Fruit fly (Drosophila melanogaster): ENCODE data around the gene sals.

Gene sals

dm6 chr3R:11421643-11422122, 29.9 kb downstream of the sals start, which contains the start of the genes ninaG and Sptz (continued):
- TF ChIP-seq lz (GFP tag; optimal IDR thresholded peaks at IDR 0.05) (peak; percentile 97), CG10669 (GFP tag; optimal IDR thresholded peaks at IDR 0.05) (no peak), OdsH (GFP tag; optimal IDR thresholded peaks at IDR 0.05) (peak; percentile 94), Blimp-1 (GFP tag; optimal IDR thresholded peaks at IDR 0.05) (peak; percentile 76), CG9139 (GFP tag; optimal IDR thresholded peaks at IDR 0.05) (no peak), Hr39 (GFP tag; optimal IDR thresholded peaks at IDR 0.05) (peak; percentile 97), CG11902 (GFP tag; optimal IDR thresholded peaks at IDR 0.05) (peak; percentile 93), Hr4 (GFP tag; optimal IDR thresholded peaks at IDR 0.05) (no peak), Met (GFP tag; optimal IDR thresholded peaks at IDR 0.05) (no peak), CG10631 (GFP tag; optimal IDR thresholded peaks at IDR 0.05) (peak; percentile 94), Lpt (GFP tag; optimal IDR thresholded peaks at IDR 0.05) (peak; percentile 87), CG8632 (GFP tag; optimal IDR thresholded peaks at IDR 0.05) (peak; percentile 85), cyc (GFP tag; optimal IDR thresholded peaks at IDR 0.05) (peak; percentile 97), Smox (GFP tag; optimal IDR thresholded peaks at IDR 0.05) (peak; percentile 93), CG6854 (GFP tag; optimal IDR thresholded peaks at IDR 0.05) (peak; percentile 69), CG3032 (tag; optimal IDR thresholded peaks at IDR 0.05) (peak; percentile 89), Eip75B (GFP tag; optimal IDR thresholded peaks at IDR 0.05) (peak; percentile 91), Eip78C (GFP tag) (peak; percentile 98), Ets96B (tag; optimal IDR thresholded peaks at IDR 0.05) (peak; percentile 88), CG6163 (GFP tag; IDR thresholded peaks at IDR 0.05) (peak; percentile 93), CG6276 (GFP tag; optimal IDR thresholded peaks at IDR 0.05) (no peak), CG3919 (GFP tag; optimal IDR thresholded peaks at IDR 0.05) (peak; percentile 93), CG6808 (GFP tag; optimal IDR thresholded peaks at IDR 0.05) (no peak), eg (GFP tag; IDR thresholded peaks at IDR 0.05) (peak; percentile 92), fd59A (GFP tag; optimal IDR thresholded peaks at IDR 0.05) (peak; percentile 77), Gug (GFP tag; IDR thresholded peaks at IDR 0.05) (peak; percentile 94), vri (GFP tag; optimal IDR thresholded peaks at IDR 0.05) (no peak), CG7368 (GFP tag; optimal IDR thresholded peaks at IDR 0.05) (no peak), achi (GFP tag; optimal IDR thresholded peaks at IDR 0.05) (peak; percentile 90), CG16779 (tag; optimal IDR thresholded peaks at IDR 0.05) (peak; percentile 65), CG31627 (GFP tag; optimal IDR thresholded peaks at IDR 0.05) (peak; percentile 98), ss (GFP tag; optimal IDR thresholded peaks at IDR 0.05) (no peak), CG32006 (GFP tag; optimal IDR thresholded peaks at IDR 0.05) (peak; percentile 93), net (GFP tag; optimal IDR thresholded peaks at IDR 0.05) (peak; percentile 88)

dm6 chr3R:11418568-11418967, 33.0 kb downstream of the sals start, which contains the start of the genes bumpel and CG45676:
Gene bumpel (minus strand): TSS chr3R:11418668.
Gene CG45676 (plus strand): TSS chr3R:11418885.
- TF ChIP-seq Hr38 (GFP tag; optimal IDR thresholded peaks at IDR 0.05): no peak
- no peak for TF ChIP-seq CG7368 (GFP tag; optimal IDR thresholded peaks at IDR 0.05)
- TF ChIP-seq CG11762 (GFP tag; optimal IDR thresholded peaks at IDR 0.05; ENCODE audit: insufficient read depth): no peak
- TF ChIP-seq eg (GFP tag; IDR thresholded peaks at IDR 0.05): no peak
- TF ChIP-seq CG31627 (GFP tag; optimal IDR thresholded peaks at IDR 0.05): no peak
- no peak for TF ChIP-seq svp (GFP tag)
- TF ChIP-seq fd85E (GFP tag; optimal IDR thresholded peaks at IDR 0.05): no peak
- TF ChIP-seq CG6854 (GFP tag; optimal IDR thresholded peaks at IDR 0.05): no peak
- no peak for TF ChIP-seq spab (GFP tag; optimal IDR thresholded peaks at IDR 0.05)
- no peak for TF ChIP-seq OdsH (GFP tag; optimal IDR thresholded peaks at IDR 0.05)
- no peak for TF ChIP-seq dsx (GFP tag; optimal IDR thresholded peaks at IDR 0.05; ENCODE audit: poor library complexity, severe bottlenecking)
- TF ChIP-seq Eip75B (GFP tag; optimal IDR thresholded peaks at IDR 0.05): no peak
- no peak for TF ChIP-seq CG10669 (GFP tag; optimal IDR thresholded peaks at IDR 0.05)
- TF ChIP-seq Sox15 (GFP tag; optimal IDR thresholded peaks at IDR 0.05): no peak
- TF ChIP-seq Eip93F (GFP tag; optimal IDR thresholded peaks at IDR 0.05): no peak
- no peak for TF ChIP-seq CG6808 (GFP tag; optimal IDR thresholded peaks at IDR 0.05)
- TF ChIP-seq Blimp-1 (GFP tag; optimal IDR thresholded peaks at IDR 0.05): no peak
- no peak for TF ChIP-seq CG8632 (GFP tag; optimal IDR thresholded peaks at IDR 0.05)
- no peak for TF ChIP-seq dac (GFP tag; optimal IDR thresholded peaks at IDR 0.05)

Data from whole organism, prepupa.